Fruit fly (Drosophila melanogaster) whole organism, embryonic: ENCODE measurements around the gene Sk2.

ENCODE experiments used
- Blimp-1 ChIP-seq: fragments of 200-800 bp; sonication (Bioruptor generic); optimal IDR thresholded peaks from 3 replicates; lab custom pipeline; 2018; ENCODE audit warnings: missing biosample characterization, missing genetic modification characterization, mild to moderate bottlenecking, moderate library complexity, missing genetic modification reagents
- CG10209 ChIP-seq: fragments of 200-800 bp; sonication (Bioruptor generic); optimal IDR thresholded peaks from 3 replicates; lab custom pipeline; 2017; ENCODE audit warnings: missing biosample characterization, mild to moderate bottlenecking, missing genetic modification characterization, missing genetic modification reagents
- CG10321 ChIP-seq: fragments of 200-800 bp; sonication (Bioruptor generic); IDR thresholded peaks from 2 replicates; pipeline ENCODE4 v1.3.6; 2022; ENCODE audit warnings: missing biosample characterization, missing genetic modification characterization
- CG11093 ChIP-seq: fragments of 200-800 bp; sonication (Bioruptor generic); IDR thresholded peaks from 3 replicates; pipeline ENCODE4 v1.3.6; 2022; ENCODE audit warnings: missing biosample characterization, missing genetic modification characterization
- CG11504 ChIP-seq: fragments of 200-800 bp; sonication (Bioruptor generic); optimal IDR thresholded peaks from 3 replicates; lab custom pipeline; 2019; ENCODE audit warnings: missing biosample characterization, mild to moderate bottlenecking, missing genetic modification characterization, moderate library complexity
- CG12769 ChIP-seq: fragments of 200-800 bp; sonication (Bioruptor generic); optimal IDR thresholded peaks from 2 replicates; lab custom pipeline; 2019; ENCODE audit warnings: missing biosample characterization, mild to moderate bottlenecking, missing genetic modification characterization, moderate library complexity
- CG13424 ChIP-seq: fragments of 200-800 bp; sonication (Bioruptor generic); optimal IDR thresholded peaks from 2 replicates; lab custom pipeline; 2019; ENCODE audit warnings: missing biosample characterization, mild to moderate bottlenecking, missing genetic modification characterization, moderate library complexity
- CG14050 ChIP-seq: fragments of 200-800 bp; sonication (Bioruptor generic); IDR thresholded peaks from 3 replicates; pipeline ENCODE4 v1.3.6; 2022; ENCODE audit warnings: missing biosample characterization, missing genetic modification characterization
- CG14965 ChIP-seq: fragments of 200-800 bp; sonication (Bioruptor generic); optimal IDR thresholded peaks from 2 replicates; lab custom pipeline; 2016; ENCODE audit warnings: missing biosample characterization, missing genetic modification characterization, borderline replicate concordance
- CG1602 ChIP-seq: fragments of 200-800 bp; sonication (Bioruptor generic); optimal IDR thresholded peaks from 3 replicates; lab custom pipeline; 2016; ENCODE audit warnings: missing biosample characterization, missing genetic modification characterization
- CG17361 ChIP-seq: fragments of 200-800 bp; sonication (Bioruptor generic); IDR thresholded peaks from 3 replicates; pipeline ENCODE4 v1.3.6; 2022; ENCODE audit warnings: missing biosample characterization, missing genetic modification characterization
- CG17912 ChIP-seq: fragments of 200-800 bp; sonication (Bioruptor generic); optimal IDR thresholded peaks from 2 replicates; lab custom pipeline; 2018; ENCODE audit warnings: missing biosample characterization, mild to moderate bottlenecking, missing genetic modification characterization
- CG18619 ChIP-seq: fragments of 200-800 bp; sonication (Bioruptor generic); optimal IDR thresholded peaks from 3 replicates; lab custom pipeline; 2017; ENCODE audit warnings: missing biosample characterization, mild to moderate bottlenecking, missing genetic modification characterization
- CG2889 ChIP-seq: fragments of 200-800 bp; sonication (Bioruptor generic); IDR thresholded peaks from 3 replicates; pipeline ENCODE4 v1.3.6; 2022; ENCODE audit warnings: missing biosample characterization, missing genetic modification characterization
- CG3995 ChIP-seq: fragments of 200-800 bp; sonication (Bioruptor generic); optimal IDR thresholded peaks from 3 replicates; lab custom pipeline; 2016; ENCODE audit warnings: missing biosample characterization, missing genetic modification characterization
- CG7556 ChIP-seq: fragments of 200-800 bp; sonication (Bioruptor generic); optimal IDR thresholded peaks from 2 replicates; lab custom pipeline; 2017; ENCODE audit warnings: missing biosample characterization, mild to moderate bottlenecking, missing genetic modification characterization
- CG8281 ChIP-seq: fragments of 200-800 bp; sonication (Bioruptor generic); optimal IDR thresholded peaks from 2 replicates; lab custom pipeline; 2018; ENCODE audit warnings: missing biosample characterization, mild to moderate bottlenecking, missing genetic modification characterization, moderate library complexity
- CG8290 ChIP-seq, 3 experiments: fragments of 200-800 bp; sonication (Bioruptor generic); optimal IDR thresholded peaks; 2 replicates each; lab custom pipeline; 2016 to 2019; ENCODE audit warnings: missing biosample characterization in 3 of 3, missing genetic modification characterization in 3 of 3, mild to moderate bottlenecking in 2 of 3, moderate library complexity in 1 of 3
- CG8924 ChIP-seq: fragments of 200-800 bp; optimal IDR thresholded peaks from 3 replicates; lab custom pipeline; 2019; ENCODE audit warnings: missing biosample characterization, mild to moderate bottlenecking, missing genetic modification characterization, moderate library complexity
- CG9727 ChIP-seq: fragments of 200-800 bp; sonication (Bioruptor generic); optimal IDR thresholded peaks from 3 replicates; lab custom pipeline; 2017; ENCODE audit warnings: missing biosample characterization, mild to moderate bottlenecking, missing genetic modification characterization
- CG9817 ChIP-seq: fragments of 200-800 bp; sonication (Bioruptor generic); optimal IDR thresholded peaks from 2 replicates; lab custom pipeline; 2018; ENCODE audit warnings: missing biosample characterization, mild to moderate bottlenecking, missing genetic modification characterization, moderate library complexity
- Dbx ChIP-seq: fragments of 200-800 bp; sonication (Bioruptor generic); IDR thresholded peaks from 3 replicates; pipeline ENCODE4 v1.3.6; 2022; ENCODE audit warnings: missing biosample characterization, missing genetic modification characterization
- Hand ChIP-seq: fragments of 200-800 bp; sonication (Bioruptor generic); optimal IDR thresholded peaks from 2 replicates; lab custom pipeline; 2017; ENCODE audit warnings: mild to moderate bottlenecking, missing biosample characterization, missing genetic modification reagents, missing genetic modification characterization
- Hmr ChIP-seq: fragments of 200-800 bp; sonication (Bioruptor generic); optimal IDR thresholded peaks from 3 replicates; lab custom pipeline; 2017; ENCODE audit warnings: mild to moderate bottlenecking, missing biosample characterization, missing genetic modification reagents, missing genetic modification characterization
- Hr78 ChIP-seq, 2 experiments: fragments of 200-800 bp in 1 of 2; fragments of >200 bp in 1 of 2; sonication (Bioruptor generic) in 1 of 2; optimal IDR thresholded peaks; 2 replicates each; lab custom pipeline; 2017 to 2019; ENCODE audit warnings: missing biosample characterization in 2 of 2, missing genetic modification characterization in 2 of 2, mild to moderate bottlenecking in 1 of 2, moderate library complexity in 1 of 2
- NfI ChIP-seq: fragments of 200-800 bp; sonication (Bioruptor generic); optimal IDR thresholded peaks from 3 replicates; lab custom pipeline; 2018; ENCODE audit warnings: missing biosample characterization, mild to moderate bottlenecking, missing genetic modification characterization, moderate library complexity
- Sox102F ChIP-seq: fragments of 200-800 bp; sonication (Bioruptor generic); optimal IDR thresholded peaks from 2 replicates; lab custom pipeline; 2018; ENCODE audit warnings: missing biosample characterization, mild to moderate bottlenecking, missing genetic modification characterization, moderate library complexity
- aop ChIP-seq: fragments of 200-800 bp; sonication (Bioruptor generic); IDR thresholded peaks from 2 replicates; pipeline ENCODE4 v1.3.6; 2022; ENCODE audit warnings: missing biosample characterization, missing genetic modification characterization
- chinmo ChIP-seq: fragments of 200-800 bp; sonication (Bioruptor generic); IDR thresholded peaks from 4 replicates; pipeline ENCODE4 v1.3.6; 2022; ENCODE audit warnings: missing biosample characterization, missing genetic modification characterization; ENCODE audit not compliant: partially characterized antibody
- cwo ChIP-seq: fragments of 200-800 bp; sonication (Bioruptor generic); optimal IDR thresholded peaks from 3 replicates; lab custom pipeline; 2017; ENCODE audit warnings: missing biosample characterization, missing genetic modification characterization, mild to moderate bottlenecking, moderate library complexity, missing genetic modification reagents
- dmrt99B ChIP-seq: fragments of 200-800 bp; sonication (Bioruptor generic); optimal IDR thresholded peaks from 2 replicates; lab custom pipeline; 2018; ENCODE audit warnings: missing biosample characterization, mild to moderate bottlenecking, missing genetic modification characterization, moderate library complexity
- ems ChIP-seq: fragments of 200-800 bp; sonication (Bioruptor generic); optimal IDR thresholded peaks from 3 replicates; lab custom pipeline; 2016; ENCODE audit warnings: missing biosample characterization, missing genetic modification characterization
- eve ChIP-seq, 2 experiments: fragments of >200 bp; optimal IDR thresholded peaks; 2 replicates each; lab custom pipeline; 2017; ENCODE audit warnings: missing biosample characterization in 2 of 2, missing genetic modification characterization in 2 of 2
- fd96Cb ChIP-seq: fragments of 200-800 bp; sonication (Bioruptor generic); optimal IDR thresholded peaks from 2 replicates; lab custom pipeline; 2018; ENCODE audit warnings: missing biosample characterization, mild to moderate bottlenecking, missing genetic modification characterization, moderate library complexity
- gro ChIP-seq: fragments of 200-800 bp; sonication (Bioruptor generic); optimal IDR thresholded peaks from 2 replicates; lab custom pipeline; 2016; ENCODE audit warnings: missing biosample characterization, missing genetic modification characterization
- nau ChIP-seq: fragments of 200-800 bp; sonication (Bioruptor generic); optimal IDR thresholded peaks from 3 replicates; lab custom pipeline; 2017; ENCODE audit warnings: missing biosample characterization, mild to moderate bottlenecking, missing genetic modification characterization, missing genetic modification reagents
- nerfin-1 ChIP-seq: fragments of 200-800 bp; sonication (Bioruptor generic); optimal IDR thresholded peaks from 3 replicates; lab custom pipeline; 2019; ENCODE audit warnings: missing biosample characterization, mild to moderate bottlenecking, missing genetic modification characterization, moderate library complexity
- peb ChIP-seq: fragments of 200-800 bp; sonication (Bioruptor generic); IDR thresholded peaks from 2 replicates; pipeline ENCODE4 v1.3.6; 2022; ENCODE audit warnings: missing biosample characterization, missing genetic modification characterization
- pfk ChIP-seq: fragments of 200-800 bp; sonication (Bioruptor generic); optimal IDR thresholded peaks from 2 replicates; lab custom pipeline; 2018; ENCODE audit warnings: missing biosample characterization, mild to moderate bottlenecking, missing genetic modification characterization, moderate library complexity
- phol ChIP-seq: fragments of 200-800 bp; sonication (Bioruptor generic); optimal IDR thresholded peaks from 3 replicates; lab custom pipeline; 2018; ENCODE audit warnings: missing biosample characterization, mild to moderate bottlenecking, missing genetic modification characterization, moderate library complexity
- rib ChIP-seq: fragments of 200-800 bp; sonication (Bioruptor generic); IDR thresholded peaks from 2 replicates; pipeline ENCODE4 v1.3.6; 2022; ENCODE audit warnings: missing biosample characterization, missing genetic modification characterization
- scrt ChIP-seq: fragments of 200-800 bp; sonication (Bioruptor generic); optimal IDR thresholded peaks from 2 replicates; lab custom pipeline; 2018; ENCODE audit warnings: missing biosample characterization, mild to moderate bottlenecking, missing genetic modification characterization, moderate library complexity
- sr ChIP-seq: fragments of 200-800 bp; sonication (Bioruptor generic); IDR thresholded peaks from 3 replicates; pipeline ENCODE4 v1.3.6; 2022; ENCODE audit warnings: missing biosample characterization, missing genetic modification characterization
- ssp ChIP-seq: fragments of 200-800 bp; sonication (Bioruptor generic); IDR thresholded peaks from 2 replicates; pipeline ENCODE4 v1.3.6; 2022; ENCODE audit warnings: missing biosample characterization, missing genetic modification characterization
- tin ChIP-seq: fragments of 200-800 bp; sonication (Bioruptor generic); optimal IDR thresholded peaks from 3 replicates; lab custom pipeline; 2016; ENCODE audit warnings: missing biosample characterization, missing genetic modification characterization
- toy ChIP-seq: fragments of 200-800 bp; sonication (Bioruptor generic); IDR thresholded peaks from 2 replicates; pipeline ENCODE4 v1.3.6; 2022; ENCODE audit warnings: missing biosample characterization, missing genetic modification characterization
- trh ChIP-seq: fragments of 200-800 bp; sonication (Bioruptor generic); optimal IDR thresholded peaks from 2 replicates; lab custom pipeline; 2016; ENCODE audit warnings: missing biosample characterization, missing genetic modification characterization

Gene Sk2

DNA sequence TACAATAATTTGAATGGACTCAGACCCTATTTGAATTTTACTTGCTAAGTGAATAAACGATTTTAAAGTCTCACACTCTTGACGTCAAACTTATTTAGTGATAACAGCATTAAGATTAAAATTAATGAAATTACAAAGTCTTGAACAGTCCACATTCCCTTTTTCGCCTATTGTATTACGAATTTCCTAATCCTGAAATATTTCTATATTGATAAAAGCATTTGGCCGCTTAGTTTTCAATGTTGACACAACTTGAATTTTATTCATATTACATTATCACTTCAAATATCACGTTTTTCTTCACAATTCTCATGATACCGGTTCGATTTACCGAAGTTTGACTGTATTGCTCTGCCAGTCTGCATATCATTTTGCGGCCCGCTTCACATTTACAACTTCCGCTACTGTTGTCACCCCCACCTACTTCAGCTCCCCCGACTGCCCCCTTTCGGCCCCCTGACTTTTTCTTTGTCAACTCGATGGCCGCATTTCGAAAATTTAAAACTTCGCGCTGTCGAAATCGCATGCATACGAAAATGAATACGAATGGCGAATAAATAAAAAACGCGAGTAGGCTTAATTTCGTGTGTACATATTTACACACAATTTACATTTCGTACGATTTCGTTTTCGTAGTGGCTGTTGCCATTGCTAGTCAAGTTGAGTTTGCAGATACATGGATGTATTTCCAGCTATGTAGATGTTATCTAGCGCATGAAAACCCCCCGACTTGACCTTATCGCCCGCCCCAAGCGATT lies 31.7 kb downstream of the Sk2 start (continued):
- peak; percentile 38; the same call in 1 of the 2 replicates for TF ChIP-seq CG10321 (GFP tag; lab: Robert Waterston, UW)
- TF ChIP-seq fd96Cb (tag; lab: Kevin White, UChicago), result peak; percentile 48
- TF ChIP-seq CG8924 (tag; lab: Kevin White, UChicago), result peak; percentile 34
- no peak for TF ChIP-seq CG1602 (GFP tag; lab: Kevin White, UChicago)
- peak; percentile 23 for TF ChIP-seq CG9817 (tag; lab: Kevin White, UChicago)
- no peak for TF ChIP-seq ems (GFP tag; lab: Kevin White, UChicago)
- TF ChIP-seq scrt (GFP tag; lab: Kevin White, UChicago), result peak; percentile 32
- peak; percentile 43 for TF ChIP-seq CG13424
- TF ChIP-seq Sox102F (GFP tag; lab: Kevin White, UChicago), result peak; percentile 48
- TF ChIP-seq Hr78 (GFP tag; optimal IDR thresholded peaks at IDR 0.05; lab: Kevin White, UChicago), result peak in 1 of 2 experiments; percentile 61
- peak; percentile 71 for TF ChIP-seq CG11504 (tag; lab: Kevin White, UChicago)
- TF ChIP-seq pfk (GFP tag; lab: Kevin White, UChicago), result peak; percentile 21
- peak; percentile 21; the same call in 1 of the 3 replicates for TF ChIP-seq CG14050 (GFP tag; lab: Robert Waterston, UW)
- peak; percentile 73 for TF ChIP-seq nau
- TF ChIP-seq CG8281, result no peak
- TF ChIP-seq gro (GFP tag; lab: Kevin White, UChicago), result no peak
- no peak for TF ChIP-seq CG14965 (GFP tag; lab: Kevin White, UChicago)
- no peak for TF ChIP-seq CG8290 (GFP tag; optimal IDR thresholded peaks at IDR 0.05; lab: Kevin White, UChicago)
- TF ChIP-seq CG8290 (tag; optimal IDR thresholded peaks at IDR 0.05; lab: Kevin White, UChicago), result peak in 1 of 2 experiments; percentile 72
- TF ChIP-seq toy (GFP tag; lab: Robert Waterston, UW), result no peak
- TF ChIP-seq dmrt99B (tag; lab: Kevin White, UChicago), result peak; percentile 43
- no peak for TF ChIP-seq ssp (GFP tag; lab: Robert Waterston, UW)
- peak; percentile 58; the same call in 1 of the 2 replicates for TF ChIP-seq aop (GFP tag; lab: Robert Waterston, UW)
- TF ChIP-seq CG17361, result peak; percentile 74
- peak; percentile 90 for TF ChIP-seq chinmo
- TF ChIP-seq nerfin-1 (tag; lab: Kevin White, UChicago), result no peak
- peak; percentile 44 for TF ChIP-seq CG9727 (GFP tag; lab: Kevin White, UChicago)
- TF ChIP-seq NfI (GFP tag; lab: Kevin White, UChicago), result peak; percentile 0
- peak; percentile 42 for TF ChIP-seq CG3995 (GFP tag; lab: Kevin White, UChicago)
- peak; percentile 5 for TF ChIP-seq Blimp-1 (GFP tag; lab: Kevin White, UChicago)
- TF ChIP-seq Hmr (GFP tag; lab: Kevin White, UChicago), result peak; percentile 69
- TF ChIP-seq tin (GFP tag; lab: Kevin White, UChicago), result peak; percentile 47
- no peak; the same call in 2 of the 3 replicates for TF ChIP-seq Dbx (GFP tag; lab: Robert Waterston, UW)
- no peak for TF ChIP-seq rib (GFP tag; lab: Robert Waterston, UW)
- no peak for TF ChIP-seq trh
- TF ChIP-seq CG12769 (tag; lab: Kevin White, UChicago), result peak; percentile 69
- peak; percentile 47 for TF ChIP-seq CG10209 (GFP tag; lab: Kevin White, UChicago)
- TF ChIP-seq sr (GFP tag; lab: Robert Waterston, UW), result 0 out of 3 replicates have a peak, but pooled peaks have one; percentile 42
- TF ChIP-seq CG18619 (GFP tag; lab: Kevin White, UChicago), result no peak
- peak; percentile 46 for TF ChIP-seq phol (tag; lab: Kevin White, UChicago)
- TF ChIP-seq CG17912, result peak; percentile 15
- no peak for TF ChIP-seq CG2889
- 0 out of 3 replicates have a peak, but pooled peaks have one; percentile 20 for TF ChIP-seq CG11093 (GFP tag; lab: Robert Waterston, UW)
- no peak for TF ChIP-seq peb (GFP tag; lab: Robert Waterston, UW)
- TF ChIP-seq cwo (GFP tag; lab: Kevin White, UChicago), result peak; percentile 21
- TF ChIP-seq eve (GFP tag; optimal IDR thresholded peaks at IDR 0.05; lab: Kevin White, UChicago), result peak in 1 of 2 experiments; percentile 80
- TF ChIP-seq CG7556, result peak; percentile 48
- no peak for TF ChIP-seq Hand (GFP tag; lab: Kevin White, UChicago)
